Worm (Caenorhabditis elegans) whole organism, young adult: Measurements from ENCODE around the gene C55A6.10.
A peak's percentile ranks its signal among the peaks of the same experiment; 100 is the strongest.

Experiments
- B0019.2 ChIP-seq: fragments of 200-800 bp; sonication (Bioruptor generic); conservative IDR thresholded peaks from 2 replicates; pipeline ENCODE4 v1.3.6; 2022; ENCODE audit warnings: missing genetic modification reagents, missing genetic modification characterization, missing compliant biosample characterization
- B0035.1 ChIP-seq: sonication (generic microtip); optimal IDR thresholded peaks from 2 replicates; lab custom pipeline; 2016; ENCODE audit warnings: missing genetic modification characterization, mild to moderate bottlenecking, missing compliant biosample characterization, missing genotype, missing genetic modification reagents
- B0336.3 ChIP-seq: fragments of 200-800 bp; sonication (Bioruptor generic); IDR thresholded peaks from 2 replicates; pipeline ENCODE4 v1.3.6; 2022; ENCODE audit warnings: missing genetic modification characterization, missing compliant biosample characterization
- C06A6.2 ChIP-seq: fragments of 200-800 bp; sonication (Bioruptor generic); conservative IDR thresholded peaks from 2 replicates; pipeline ENCODE4 v1.3.6; 2022; ENCODE audit warnings: missing genetic modification characterization, missing compliant biosample characterization
- F10E7.11 ChIP-seq: sonication (generic microtip); optimal IDR thresholded peaks from 2 replicates; lab custom pipeline; 2017; ENCODE audit warnings: mild to moderate bottlenecking, missing genetic modification characterization, moderate library complexity, missing compliant biosample characterization
- F23B12.7 ChIP-seq: sonication (generic microtip); optimal IDR thresholded peaks from 2 replicates; lab custom pipeline; 2017; ENCODE audit warnings: missing genetic modification characterization, mild to moderate bottlenecking, missing compliant biosample characterization, antibody characterized with exemption, moderate library complexity; ENCODE audit not compliant: insufficient read depth
- F33H1.4 ChIP-seq: fragments of 200-800 bp; sonication (Bioruptor generic); IDR thresholded peaks from 2 replicates; pipeline ENCODE4 v1.3.6; 2022; ENCODE audit warnings: missing genetic modification reagents, missing genetic modification characterization, missing compliant biosample characterization
- F39B2.1 ChIP-seq: fragments of 200-800 bp; sonication (Bioruptor generic); IDR thresholded peaks from 2 replicates; pipeline ENCODE4 v1.3.6; 2022; ENCODE audit warnings: missing genetic modification reagents, missing genetic modification characterization, missing compliant biosample characterization
- Y53F4B.3 ChIP-seq: fragments of 200-800 bp; sonication (Bioruptor generic); IDR thresholded peaks from 2 replicates; pipeline ENCODE4 v1.3.6; 2022; ENCODE audit warnings: missing genetic modification reagents, missing genetic modification characterization, missing compliant biosample characterization
- Y79H2A.3 ChIP-seq: fragments of 200-800 bp; sonication (Bioruptor generic); conservative IDR thresholded peaks from 2 replicates; pipeline ENCODE4 v1.3.6; 2022; ENCODE audit warnings: missing genetic modification reagents, missing genetic modification characterization, missing compliant biosample characterization
- ZK185.1 ChIP-seq: sonication (generic microtip); optimal IDR thresholded peaks from 2 replicates; lab custom pipeline; 2016; ENCODE audit warnings: mild to moderate bottlenecking, missing genetic modification characterization, missing compliant biosample characterization; ENCODE audit not compliant: poor library complexity, severe bottlenecking
- athp-1 ChIP-seq: sonication (generic microtip); optimal IDR thresholded peaks from 2 replicates; lab custom pipeline; 2017; ENCODE audit warnings: mild to moderate bottlenecking, missing genetic modification characterization, missing compliant biosample characterization
- attf-6 ChIP-seq: fragments of 200-800 bp; sonication (Bioruptor generic); IDR thresholded peaks from 2 replicates; pipeline ENCODE4 v1.3.6; 2022; ENCODE audit warnings: missing genetic modification reagents, missing genetic modification characterization, missing compliant biosample characterization
- cebp-2 ChIP-seq: fragments of 200-800 bp; sonication (Bioruptor generic); IDR thresholded peaks from 2 replicates; pipeline ENCODE4 v1.3.6; 2022; ENCODE audit warnings: missing genetic modification characterization, missing compliant biosample characterization
- ceh-91 ChIP-seq: fragments of 200-800 bp; sonication (Bioruptor generic); IDR thresholded peaks from 2 replicates; pipeline ENCODE4 v1.3.6; 2022; ENCODE audit warnings: missing genetic modification reagents, missing genetic modification characterization, missing compliant biosample characterization
- chd-7 ChIP-seq: sonication (generic microtip); optimal IDR thresholded peaks from 2 replicates; lab custom pipeline; 2016; ENCODE audit warnings: mild to moderate bottlenecking, missing genetic modification characterization, moderate library complexity, missing compliant biosample characterization
- die-1 ChIP-seq: sonication (generic microtip); optimal IDR thresholded peaks from 2 replicates; lab custom pipeline; 2016; ENCODE audit warnings: missing genotype, mild to moderate bottlenecking, missing genetic modification characterization, missing compliant biosample characterization
- efl-1 ChIP-seq: fragments of 150-350 bp; optimal IDR thresholded peaks from 2 replicates; lab custom pipeline; 2014; ENCODE audit warnings: missing biosample characterization, missing genetic modification reagents, missing genetic modification characterization
- egl-44 ChIP-seq: fragments of 200-800 bp; sonication (Bioruptor generic); IDR thresholded peaks from 2 replicates; pipeline ENCODE4 v1.3.6; 2022; ENCODE audit warnings: missing genetic modification reagents, missing genetic modification characterization, missing compliant biosample characterization
- egrh-3 ChIP-seq: fragments of 200-800 bp; sonication (Bioruptor generic); IDR thresholded peaks from 2 replicates; pipeline ENCODE4 v1.3.6; 2022; ENCODE audit warnings: missing genetic modification reagents, missing genetic modification characterization, missing compliant biosample characterization
- ekl-4 ChIP-seq: fragments of 200-800 bp; sonication (Bioruptor generic); IDR thresholded peaks from 2 replicates; pipeline ENCODE4 v1.3.6; 2022; ENCODE audit warnings: missing genetic modification reagents, missing genetic modification characterization, missing compliant biosample characterization
- hlh-12 ChIP-seq: sonication (generic microtip); optimal IDR thresholded peaks from 2 replicates; lab custom pipeline; 2016; ENCODE audit warnings: missing genetic modification characterization, missing compliant biosample characterization
- hlh-26 ChIP-seq: fragments of 200-800 bp; sonication (Bioruptor generic); conservative IDR thresholded peaks from 2 replicates; pipeline ENCODE4 v1.3.6; 2022; ENCODE audit warnings: missing genetic modification reagents, missing genetic modification characterization, missing compliant biosample characterization
- let-526 ChIP-seq: fragments of 200-800 bp; sonication (Bioruptor generic); IDR thresholded peaks from 2 replicates; pipeline ENCODE4 v1.3.6; 2022; ENCODE audit warnings: missing genetic modification reagents, missing genetic modification characterization, missing compliant biosample characterization
- lin-35 ChIP-seq, 3 experiments: fragments of 150-350 bp in 2 of 3; sonication (generic microtip) in 1 of 3; optimal IDR thresholded peaks; 2 replicates each; lab custom pipeline; 2014 to 2018; ENCODE audit warnings: missing biosample characterization in 3 of 3, missing genetic modification characterization in 3 of 3, missing genetic modification reagents in 3 of 3
- lsl-1 ChIP-seq: fragments of 200-800 bp; sonication (Bioruptor generic); optimal IDR thresholded peaks from 2 replicates; lab custom pipeline; 2018; ENCODE audit warnings: mild to moderate bottlenecking, missing genetic modification characterization, moderate library complexity, missing compliant biosample characterization
- madf-10 ChIP-seq: sonication (generic microtip); optimal IDR thresholded peaks from 2 replicates; lab custom pipeline; 2016; ENCODE audit warnings: mild to moderate bottlenecking, missing genetic modification characterization, missing compliant biosample characterization
- madf-3 ChIP-seq: fragments of 200-800 bp; sonication (Bioruptor generic); IDR thresholded peaks from 2 replicates; pipeline ENCODE4 v1.3.6; 2022; ENCODE audit warnings: missing genetic modification reagents, missing genetic modification characterization, missing compliant biosample characterization
- madf-6 ChIP-seq: fragments of 200-800 bp; sonication (Bioruptor generic); IDR thresholded peaks from 2 replicates; pipeline ENCODE4 v1.3.6; 2022; ENCODE audit warnings: missing genetic modification reagents, missing genetic modification characterization, missing compliant biosample characterization
- mes-4 ChIP-seq: sonication (generic microtip); optimal IDR thresholded peaks from 2 replicates; lab custom pipeline; 2016; ENCODE audit warnings: missing genotype, missing genetic modification characterization, missing compliant biosample characterization
- nfya-2 ChIP-seq: fragments of 200-800 bp; sonication (Bioruptor generic); IDR thresholded peaks from 2 replicates; pipeline ENCODE4 v1.3.6; 2022; ENCODE audit warnings: missing genetic modification reagents, missing genetic modification characterization, missing compliant biosample characterization
- nhr-27 ChIP-seq: fragments of 200-800 bp; sonication (Bioruptor generic); optimal IDR thresholded peaks from 2 replicates; lab custom pipeline; 2018; ENCODE audit warnings: mild to moderate bottlenecking, missing genetic modification characterization, moderate library complexity, missing compliant biosample characterization
- nhr-90 ChIP-seq: sonication (generic microtip); optimal IDR thresholded peaks from 2 replicates; lab custom pipeline; 2016; ENCODE audit warnings: missing genotype, mild to moderate bottlenecking, missing genetic modification characterization, missing compliant biosample characterization
- pbrm-1 ChIP-seq: fragments of 200-800 bp; sonication (Bioruptor generic); IDR thresholded peaks from 2 replicates; pipeline ENCODE4 v1.3.6; 2022; ENCODE audit warnings: missing genetic modification reagents, missing genetic modification characterization, missing compliant biosample characterization
- snpc-3.4 ChIP-seq: sonication (generic microtip); optimal IDR thresholded peaks from 2 replicates; lab custom pipeline; 2017; ENCODE audit warnings: missing genetic modification characterization, mild to moderate bottlenecking, missing compliant biosample characterization, antibody characterized with exemption, moderate library complexity, missing genotype, missing genetic modification reagents
- sptf-2 ChIP-seq: fragments of 200-800 bp; sonication (Bioruptor generic); optimal IDR thresholded peaks from 2 replicates; lab custom pipeline; 2018; ENCODE audit warnings: mild to moderate bottlenecking, missing genetic modification characterization, missing compliant biosample characterization
- tlf-1 ChIP-seq: fragments of 200-800 bp; sonication (Bioruptor generic); optimal IDR thresholded peaks from 2 replicates; lab custom pipeline; 2018; ENCODE audit warnings: mild to moderate bottlenecking, missing genetic modification characterization, missing compliant biosample characterization
- unc-62 ChIP-seq: fragments of 150-350 bp; optimal IDR thresholded peaks from 2 replicates; lab custom pipeline; 2014; ENCODE audit warnings: missing biosample characterization, missing genetic modification reagents, missing genetic modification characterization
- ztf-3 ChIP-seq: fragments of 200-800 bp; sonication (Bioruptor generic); optimal IDR thresholded peaks from 2 replicates; lab custom pipeline; 2018; ENCODE audit warnings: mild to moderate bottlenecking, missing genetic modification characterization, missing compliant biosample characterization

Gene C55A6.10

DNA sequence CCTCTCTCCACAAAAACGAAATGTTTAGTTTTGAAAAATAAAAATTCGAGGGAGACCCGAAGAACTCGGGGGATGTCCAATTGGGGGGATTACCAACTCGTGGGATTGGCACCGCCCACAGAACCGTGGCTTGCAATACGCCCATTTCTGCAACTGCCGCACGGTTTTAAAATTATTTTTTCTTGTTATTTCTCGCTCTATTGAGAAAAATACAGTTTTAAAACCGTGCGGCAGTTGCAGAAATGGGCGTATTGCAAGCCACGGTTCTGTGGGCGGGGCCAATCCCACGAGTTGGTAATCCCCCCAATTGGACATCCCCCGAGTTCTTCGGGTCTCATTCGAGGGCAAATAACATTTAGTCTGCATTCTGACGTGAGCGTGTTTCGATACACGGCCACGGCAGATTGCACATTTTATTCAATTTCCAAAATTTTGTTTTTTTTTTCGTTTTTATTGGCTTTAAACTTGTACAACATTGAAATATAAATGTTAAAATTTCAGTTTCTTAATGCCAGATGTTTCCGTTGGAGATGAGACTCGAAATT is at the start of gene C55A6.10, which contains the start of gene C55A6.1 (continued):
- TF ChIP-seq madf-6 (GFP tag; lab: Robert Waterston, UW) = peak; percentile 71
- TF ChIP-seq egrh-3 = peak; percentile 69; the same call in 1 of the 2 replicates
- TF ChIP-seq chd-7 (tag; lab: Kevin White, UChicago) = peak; percentile 50
- TF ChIP-seq ceh-91 (GFP tag; lab: Robert Waterston, UW) = peak; percentile 74
- TF ChIP-seq ZK185.1 (tag; lab: Kevin White, UChicago) = peak; percentile 64
- 0 out of 2 replicates have a peak, but pooled peaks have one; percentile 54 for TF ChIP-seq B0336.3 (GFP tag; lab: Robert Waterston, UW)
- TF ChIP-seq Y79H2A.3 (GFP tag; lab: Robert Waterston, UW) = peak; percentile 70; the same call in 1 of the 2 replicates
- TF ChIP-seq ekl-4 (GFP tag; lab: Robert Waterston, UW) = peak; percentile 90
- peak; percentile 64 for TF ChIP-seq F33H1.4
- TF ChIP-seq tlf-1 (GFP tag; lab: Kevin White, UChicago) = peak; percentile 30
- peak; percentile 73 for TF ChIP-seq madf-10
- peak; percentile 69 for TF ChIP-seq snpc-3.4 (tag; lab: Kevin White, UChicago)
- peak; percentile 35 for TF ChIP-seq B0035.1
- peak in 1 of 3 experiments; percentile 66 for TF ChIP-seq lin-35 (GFP tag; optimal IDR thresholded peaks at IDR 0.05; lab: Kevin White, UChicago)
- TF ChIP-seq pbrm-1 (GFP tag; lab: Robert Waterston, UW) = peak; percentile 93
- peak; percentile 20 for TF ChIP-seq nhr-90 (tag; lab: Kevin White, UChicago)
- peak; percentile 64; the same call in 1 of the 2 replicates for TF ChIP-seq madf-3 (GFP tag; lab: Robert Waterston, UW)
- peak; percentile 83 for TF ChIP-seq C06A6.2 (GFP tag; lab: Robert Waterston, UW)
- TF ChIP-seq athp-1 (tag; lab: Kevin White, UChicago) = peak; percentile 59
- peak; percentile 56 for TF ChIP-seq F23B12.7 (tag; lab: Kevin White, UChicago)
- peak; percentile 76 for TF ChIP-seq attf-6 (GFP tag; lab: Robert Waterston, UW)
- TF ChIP-seq let-526 = peak; percentile 67; the same call in 1 of the 2 replicates
- peak; percentile 23 for TF ChIP-seq efl-1 (GFP tag; lab: Kevin White, UChicago)
- TF ChIP-seq B0019.2 = peak; percentile 72; the same call in 1 of the 2 replicates
- TF ChIP-seq, all 124 proteins: peak for 67; not testable (repeated sequence) for 57

DNA sequence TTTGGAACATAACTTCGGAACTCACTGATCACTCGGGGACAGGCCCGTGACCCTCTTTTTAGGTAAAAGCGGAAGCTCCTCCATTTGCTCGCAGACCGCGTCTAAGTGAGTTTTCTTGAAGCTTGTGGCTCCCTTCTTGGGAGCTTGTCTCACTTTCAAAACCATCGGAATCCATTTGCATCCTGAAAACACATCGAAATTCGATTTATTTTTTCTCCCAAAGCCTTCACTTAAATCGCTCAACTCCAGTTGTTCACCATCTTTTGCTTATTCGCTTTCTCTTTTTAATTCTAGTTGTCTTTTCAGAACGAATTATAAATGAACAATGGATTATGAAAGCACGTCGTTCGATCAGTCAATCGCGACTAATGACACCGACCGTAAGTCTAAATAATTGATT is 45.9 kb upstream of the C55A6.10 start, which contains the start of gene T11F9.1:
Gene T11F9.1 (plus strand): TSS at position 301 of the 400 bp plus-strand sequence.
- no peak for TF ChIP-seq mes-4 (tag; lab: Kevin White, UChicago)
- no peak for TF ChIP-seq unc-62 (GFP tag; lab: Kevin White, UChicago)
- no peak for TF ChIP-seq cebp-2
- no peak for TF ChIP-seq die-1 (tag; lab: Kevin White, UChicago)
- TF ChIP-seq Y79H2A.3 (GFP tag; lab: Robert Waterston, UW) = no peak
- TF ChIP-seq ZK185.1 (tag; lab: Kevin White, UChicago) = no peak
- no peak for TF ChIP-seq lsl-1 (GFP tag; lab: Kevin White, UChicago)
- no peak for TF ChIP-seq pbrm-1 (GFP tag; lab: Robert Waterston, UW)
- no peak for TF ChIP-seq hlh-12 (tag; lab: Kevin White, UChicago)
- TF ChIP-seq egl-44 = no peak
- TF ChIP-seq F10E7.11 (tag; lab: Kevin White, UChicago) = no peak
- no peak for TF ChIP-seq egrh-3
- no peak for TF ChIP-seq hlh-26 (GFP tag; lab: Robert Waterston, UW)
- TF ChIP-seq nhr-27 (tag; lab: Kevin White, UChicago) = no peak
- TF ChIP-seq Y53F4B.3 = no peak
- no peak for TF ChIP-seq F39B2.1 (GFP tag; lab: Robert Waterston, UW)
- TF ChIP-seq sptf-2 (GFP tag; lab: Kevin White, UChicago) = no peak
- TF ChIP-seq nfya-2 (GFP tag; lab: Robert Waterston, UW) = no peak
- TF ChIP-seq ztf-3 = no peak
- TF ChIP-seq, all 124 proteins: peak for 0
